Worm (Caenorhabditis elegans): ENCODE data around the gene mltn-6.

The mltn-6 gene

ce11 chrV:384511-384910, 19.8 kb downstream of the mltn-6 start:
- TF ChIP-seq pqm-1 (tag; optimal IDR thresholded peaks at IDR 0.05), result peak; percentile 31
- TF ChIP-seq daf-12 (tag; optimal IDR thresholded peaks at IDR 0.05), result no peak
- TF ChIP-seq nhr-237 (tag; optimal IDR thresholded peaks at IDR 0.05), result no peak
- no peak for TF ChIP-seq tbx-2 (tag; optimal IDR thresholded peaks at IDR 0.05)
- TF ChIP-seq hmg-11 (tag; optimal IDR thresholded peaks at IDR 0.05), result no peak
- TF ChIP-seq zag-1 (tag; optimal IDR thresholded peaks at IDR 0.05), result no peak
- TF ChIP-seq nhr-28 (tag; optimal IDR thresholded peaks at IDR 0.05), result no peak
- TF ChIP-seq elt-2 (tag; optimal IDR thresholded peaks at IDR 0.05), result peak; percentile 83
- TF ChIP-seq ztf-4 (tag; optimal IDR thresholded peaks at IDR 0.05), result no peak
- no peak for TF ChIP-seq nhr-67 (tag; optimal IDR thresholded peaks at IDR 0.05)
- no peak for TF ChIP-seq mdl-1 (tag; optimal IDR thresholded peaks at IDR 0.05)
- no peak for TF ChIP-seq unc-39 (tag; optimal IDR thresholded peaks at IDR 0.05)
- no peak for TF ChIP-seq ZK546.5 (tag; optimal IDR thresholded peaks at IDR 0.05)
- no peak for TF ChIP-seq fkh-2 (tag; optimal IDR thresholded peaks at IDR 0.05)
- TF ChIP-seq ztf-11 (tag; optimal IDR thresholded peaks at IDR 0.05), result no peak
- TF ChIP-seq ceh-28 (tag; optimal IDR thresholded peaks at IDR 0.05), result no peak

ce11 chrV:385488-385887, 20.7 kb downstream of the mltn-6 start, which contains the start of gene lipl-5:
Gene lipl-5, plus strand, starts transcription at chrV:385746.
- peak; percentile 90 for TF ChIP-seq pqm-1 (tag; optimal IDR thresholded peaks at IDR 0.05)
- TF ChIP-seq pha-4 (tag; optimal IDR thresholded peaks at IDR 0.05), result peak; percentile 54
- TF ChIP-seq elt-2 (tag; optimal IDR thresholded peaks at IDR 0.05), result peak; percentile 96
- no peak for TF ChIP-seq nhr-237 (tag; optimal IDR thresholded peaks at IDR 0.05)
- no peak for TF ChIP-seq elt-3 (tag; optimal IDR thresholded peaks at IDR 0.05)
- TF ChIP-seq jun-1 (tag; optimal IDR thresholded peaks at IDR 0.05), result peak; percentile 45

- TF ChIP-seq nhr-12 (tag; optimal IDR thresholded peaks at IDR 0.05) (no peak), jun-1 (tag; optimal IDR thresholded peaks at IDR 0.05) (no peak), ceh-9 (tag; optimal IDR thresholded peaks at IDR 0.05) (no peak), elt-1 (tag; optimal IDR thresholded peaks at IDR 0.05) (no peak), hmg-11 (tag; optimal IDR thresholded peaks at IDR 0.05) (no peak), nhr-237 (tag; optimal IDR thresholded peaks at IDR 0.05) (no peak), skn-1 (tag; optimal IDR thresholded peaks at IDR 0.05) (no peak), fkh-2 (tag; optimal IDR thresholded peaks at IDR 0.05) (no peak), ceh-16 (tag; optimal IDR thresholded peaks at IDR 0.05) (no peak), nhr-11 (tag; optimal IDR thresholded peaks at IDR 0.05) (no peak), lin-15B (tag; optimal IDR thresholded peaks at IDR 0.05) (no peak), nhr-23 (tag; optimal IDR thresholded peaks at IDR 0.05) (no peak)
Observed at ce11 chrV:388397-388796, 23.6 kb downstream of the mltn-6 start, which contains the start of gene ZK6.6. Gene ZK6.6, plus strand, starts transcription at chrV:388697.

- TF ChIP-seq nhr-43 (tag; optimal IDR thresholded peaks at IDR 0.05; ENCODE audit: poor library complexity, severe bottlenecking), result no peak
- no peak for TF ChIP-seq nhr-12 (tag; optimal IDR thresholded peaks at IDR 0.05)
- TF ChIP-seq ZK546.5 (tag; optimal IDR thresholded peaks at IDR 0.05), result no peak
- TF ChIP-seq R02D3.7 (tag; optimal IDR thresholded peaks at IDR 0.05), result no peak
- TF ChIP-seq nhr-11 (tag; optimal IDR thresholded peaks at IDR 0.05), result no peak
- TF ChIP-seq lin-39 (tag; optimal IDR thresholded peaks at IDR 0.05), result no peak
Observed at ce11 chrV:392199-392678, 27.5 kb downstream of the mltn-6 start, which contains the start of gene nhr-254. Gene nhr-254, plus strand, starts transcription at chrV:392628.

- TF ChIP-seq nhr-11 (tag; optimal IDR thresholded peaks at IDR 0.05) (peak; percentile 46), R02D3.7 (tag; optimal IDR thresholded peaks at IDR 0.05) (no peak), fkh-10 (GFP tag; optimal IDR thresholded peaks at IDR 0.05) (no peak), jun-1 (tag; optimal IDR thresholded peaks at IDR 0.05) (no peak)
Observed at ce11 chrV:396309-396708, 31.6 kb downstream of the mltn-6 start, which contains the start of gene nhr-253. Gene nhr-253, plus strand, starts transcription at chrV:396593.

- TF ChIP-seq unc-39 (tag; optimal IDR thresholded peaks at IDR 0.05), result no peak
- no peak for TF ChIP-seq ceh-82 (tag; optimal IDR thresholded peaks at IDR 0.05)
- TF ChIP-seq nhr-28 (tag; optimal IDR thresholded peaks at IDR 0.05), result no peak
- TF ChIP-seq pha-4 (tag; optimal IDR thresholded peaks at IDR 0.05), result no peak
- no peak for TF ChIP-seq nhr-76 (tag; optimal IDR thresholded peaks at IDR 0.05)
- no peak for TF ChIP-seq ceh-9 (tag; optimal IDR thresholded peaks at IDR 0.05)
- no peak for TF ChIP-seq eor-1 (tag; optimal IDR thresholded peaks at IDR 0.05)
- no peak for TF ChIP-seq tbx-2 (tag; optimal IDR thresholded peaks at IDR 0.05)
- TF ChIP-seq hmg-11 (tag; optimal IDR thresholded peaks at IDR 0.05), result no peak
Observed at ce11 chrV:399721-400120, 35.0 kb downstream of the mltn-6 start, which contains the start of gene scl-27. Gene scl-27, plus strand, starts transcription at chrV:400021.
